Fruit fly (Drosophila melanogaster): ENCODE measurements around the gene CG3386.

CG3386 gene

dm6 chr3L:638757-639353 is 43.4 kb downstream of the CG3386 start (continued):
- TF ChIP-seq nerfin-2 (GFP tag; IDR thresholded peaks at IDR 0.05; ENCODE audit: partially characterized antibody) (no peak), CG12744 (GFP tag; optimal IDR thresholded peaks at IDR 0.05) (no peak), ewg (GFP tag; optimal IDR thresholded peaks at IDR 0.05) (no peak), fd3F (GFP tag; optimal IDR thresholded peaks at IDR 0.05) (no peak), chm (GFP tag; IDR thresholded peaks at IDR 0.05) (no peak), sima (GFP tag; optimal IDR thresholded peaks at IDR 0.05) (no peak), cas (GFP tag; IDR thresholded peaks at IDR 0.05) (no peak), esg (GFP tag; conservative IDR thresholded peaks at IDR 0.05) (no peak), CG5245 (GFP tag; optimal IDR thresholded peaks at IDR 0.05) (no peak), NK7.1 (GFP tag; optimal IDR thresholded peaks at IDR 0.05) (no peak), prd (optimal IDR thresholded peaks at IDR 0.05) (no peak), prd (GFP tag; IDR thresholded peaks at IDR 0.05) (no peak), CG12942 (GFP tag; optimal IDR thresholded peaks at IDR 0.05) (no peak), pfk (GFP tag; optimal IDR thresholded peaks at IDR 0.05) (no peak), amos (GFP tag; IDR thresholded peaks at IDR 0.05; ENCODE audit: partially characterized antibody) (no peak), Dfd (GFP tag; optimal IDR thresholded peaks at IDR 0.05) (no peak), fru (optimal IDR thresholded peaks at IDR 0.05) (no peak), CG12104 (GFP tag; optimal IDR thresholded peaks at IDR 0.05) (no peak), Taf1 (GFP tag; IDR thresholded peaks at IDR 0.05) (no peak), CG2678 (tag; optimal IDR thresholded peaks at IDR 0.05) (no peak), ERR (GFP tag; optimal IDR thresholded peaks at IDR 0.05) (no peak), CG17385 (GFP tag; optimal IDR thresholded peaks at IDR 0.05) (no peak), gsb-n (tag; optimal IDR thresholded peaks at IDR 0.05) (peak; percentile 31), sd (tag; optimal IDR thresholded peaks at IDR 0.05) (peak; percentile 100), repo (GFP tag; optimal IDR thresholded peaks at IDR 0.05) (no peak), pho (GFP tag; optimal IDR thresholded peaks at IDR 0.05) (no peak), Optix (GFP tag; IDR thresholded peaks at IDR 0.05) (no peak), chinmo (GFP tag; IDR thresholded peaks at IDR 0.05; ENCODE audit: partially characterized antibody) (peak; percentile 79), jumu (GFP tag; optimal IDR thresholded peaks at IDR 0.05) (no peak), CG17186 (GFP tag; optimal IDR thresholded peaks at IDR 0.05) (no peak), CG3065 (GFP tag; optimal IDR thresholded peaks at IDR 0.05) (no peak), CG34376 (GFP tag; optimal IDR thresholded peaks at IDR 0.05) (peak; percentile 11), CG2199 (GFP tag; IDR thresholded peaks at IDR 0.05) (peak; percentile 66; the same call in 1 of the 3 replicates), CG13894 (tag; optimal IDR thresholded peaks at IDR 0.05) (peak; percentile 26), Dp (GFP tag; optimal IDR thresholded peaks at IDR 0.05) (no peak), twi (tag; optimal IDR thresholded peaks at IDR 0.05) (no peak), Rx (GFP tag; IDR thresholded peaks at IDR 0.05) (no peak), lilli (GFP tag; optimal IDR thresholded peaks at IDR 0.05) (no peak), CG15696 (tag; optimal IDR thresholded peaks at IDR 0.05) (no peak), gro (GFP tag; optimal IDR thresholded peaks at IDR 0.05) (no peak), Drgx (GFP tag; IDR thresholded peaks at IDR 0.05) (0 out of 2 replicates have a peak, but pooled peaks have one; percentile 29), CG4404 (GFP tag; IDR thresholded peaks at IDR 0.05) (no peak), Trl (optimal IDR thresholded peaks at IDR 0.05) (no peak), Trl (GFP tag; optimal IDR thresholded peaks at IDR 0.05) (no peak), vvl (GFP tag; IDR thresholded peaks at IDR 0.05) (peak; percentile 25; the same call in 1 of the 2 replicates), CG11085 (GFP tag; IDR thresholded peaks at IDR 0.05) (no peak), gt (GFP tag; IDR thresholded peaks at IDR 0.05) (no peak), CG3163 (GFP tag; optimal IDR thresholded peaks at IDR 0.05) (no peak), CG7928 (GFP tag; optimal IDR thresholded peaks at IDR 0.05) (no peak), pum (GFP tag; optimal IDR thresholded peaks at IDR 0.05) (no peak), run (tag; optimal IDR thresholded peaks at IDR 0.05) (no peak), eyg (GFP tag; optimal IDR thresholded peaks at IDR 0.05) (no peak), vfl (GFP tag; optimal IDR thresholded peaks at IDR 0.05) (no peak)
